Fruit fly (Drosophila melanogaster) Kc167 (cell line): Measurements from ENCODE around the gene CG40472.

Experiments
- Myc ChIP-seq: fragments of >200 bp; optimal IDR thresholded peaks from 2 replicates; lab custom pipeline; 2017; ENCODE audit warnings: missing external identifiers
- Sin3A ChIP-seq: fragments of >200 bp; optimal IDR thresholded peaks from 2 replicates; lab custom pipeline; 2018; ENCODE audit warnings: missing external identifiers
- h ChIP-seq: fragments of >200 bp; optimal IDR thresholded peaks from 3 replicates; lab custom pipeline; 2018; ENCODE audit warnings: missing external identifiers
- insv ChIP-seq: fragments of >200 bp; optimal IDR thresholded peaks from 3 replicates; lab custom pipeline; 2018; ENCODE audit warnings: missing external identifiers
- psq ChIP-seq: fragments of >200 bp; optimal IDR thresholded peaks from 2 replicates; lab custom pipeline; 2017; ENCODE audit warnings: missing external identifiers
- ttk ChIP-seq: sonication (Bioruptor generic); optimal IDR thresholded peaks from 2 replicates; lab custom pipeline; 2017; ENCODE audit warnings: missing external identifiers

Gene CG40472

DNA sequence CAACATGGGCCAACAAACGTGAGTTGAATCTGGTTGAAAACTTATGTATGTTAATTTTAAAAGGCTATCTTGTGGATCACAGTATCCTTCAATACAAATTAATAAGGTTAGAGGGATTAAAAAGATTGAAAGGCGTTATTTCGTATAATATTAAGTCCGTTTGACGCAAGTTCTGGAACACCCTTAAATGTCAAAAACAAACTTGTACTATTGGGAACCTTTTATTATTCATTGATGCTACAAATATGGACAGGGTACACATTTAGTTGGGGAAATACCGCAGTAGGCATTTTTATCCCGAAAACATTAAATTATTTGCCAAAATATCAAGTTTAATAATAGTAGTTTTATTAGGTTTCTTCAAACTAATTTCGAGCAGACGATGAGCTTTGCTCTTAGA is at the start of gene CG40472:
Gene CG40472 (plus strand): TSS at position 249 of the 400 bp plus-strand sequence.
- TF ChIP-seq insv (lab: Kevin White, UChicago) (no peak), ttk (lab: Kevin White, UChicago) (no peak), Myc (lab: Kevin White, UChicago) (no peak), Sin3A (lab: Kevin White, UChicago) (no peak), psq (lab: Kevin White, UChicago) (no peak), h (lab: Kevin White, UChicago) (no peak)

DNA sequence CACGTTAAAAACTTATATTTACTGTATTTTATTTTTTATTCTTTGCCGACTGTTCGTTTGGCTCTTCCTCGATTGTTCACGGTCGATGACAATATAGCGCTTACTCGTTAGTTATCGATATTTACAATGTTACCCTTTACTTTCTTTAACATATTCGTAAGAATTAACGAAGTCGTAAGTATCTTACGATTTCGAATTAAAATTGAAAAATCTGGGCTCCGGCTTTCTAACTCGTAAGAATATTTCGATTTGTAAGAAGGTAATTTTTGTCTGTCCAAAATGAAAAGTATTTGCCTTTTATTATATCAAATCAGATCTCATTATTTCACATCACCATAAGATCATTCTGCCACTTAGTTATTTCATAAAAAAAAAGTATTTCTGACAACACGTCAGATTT is 48.0 kb downstream of the CG40472 start:
- TF ChIP-seq Sin3A (lab: Kevin White, UChicago), result no peak
- no peak for TF ChIP-seq Myc (lab: Kevin White, UChicago)
- TF ChIP-seq ttk (lab: Kevin White, UChicago), result no peak
- no peak for TF ChIP-seq insv (lab: Kevin White, UChicago)
- TF ChIP-seq psq (lab: Kevin White, UChicago), result no peak
- TF ChIP-seq h (lab: Kevin White, UChicago), result no peak

DNA sequence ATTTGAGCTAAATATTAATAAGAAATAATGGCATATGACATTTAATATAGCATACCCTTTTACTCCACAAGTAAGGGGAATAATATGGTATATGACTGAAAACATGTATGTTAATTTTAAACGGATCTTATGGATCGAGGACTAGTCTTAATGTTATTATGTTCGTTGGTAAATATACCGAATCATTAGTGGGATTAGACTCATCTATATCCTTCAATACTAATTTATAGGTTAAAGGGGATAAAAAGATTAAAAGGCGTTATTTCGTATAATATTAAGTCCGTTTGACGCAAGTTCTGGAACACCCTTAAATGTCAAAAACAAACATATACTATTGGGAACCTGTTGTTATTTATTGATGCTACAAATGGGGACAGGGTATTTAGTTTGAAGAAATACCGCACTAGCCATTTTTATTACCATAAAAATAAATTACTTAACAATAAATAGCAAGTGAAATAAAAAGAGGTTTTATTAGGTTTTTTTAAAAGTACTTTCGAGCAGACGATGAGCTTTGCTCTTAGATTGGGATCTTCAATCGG is 49.0 kb downstream of the CG40472 start, which contains the start of gene ND-AGGG:
Gene ND-AGGG (plus strand): TSS at position 416 of the 542 bp plus-strand sequence.
- TF ChIP-seq Myc (lab: Kevin White, UChicago) (no peak), h (lab: Kevin White, UChicago) (no peak)
